Worm (Caenorhabditis elegans) whole organism, mixed stage, embryonic: Measurements from ENCODE around the gene fbxa-43.

ENCODE experiments used
- lin-13 ChIP-seq: fragments of 150-350 bp; optimal IDR thresholded peaks from 2 replicates; lab custom pipeline; 2014; ENCODE audit warnings: missing biosample characterization, missing genetic modification characterization
- mep-1 ChIP-seq: fragments of 150-350 bp; optimal IDR thresholded peaks from 2 replicates; lab custom pipeline; 2017; ENCODE audit warnings: missing biosample characterization, missing genetic modification reagents, missing genetic modification characterization, inconsistent platforms
- nhr-2 ChIP-seq: fragments of 150-350 bp; optimal IDR thresholded peaks from 2 replicates; lab custom pipeline; 2014; ENCODE audit warnings: missing biosample characterization, missing genetic modification characterization
- nhr-237 ChIP-seq: fragments of 150-350 bp; optimal IDR thresholded peaks from 2 replicates; lab custom pipeline; 2014; ENCODE audit warnings: missing biosample characterization, missing genetic modification characterization
- nhr-28 ChIP-seq: fragments of 150-350 bp; optimal IDR thresholded peaks from 2 replicates; lab custom pipeline; 2014; ENCODE audit warnings: missing biosample characterization, missing genetic modification characterization
- nhr-76 ChIP-seq: sonication (generic microtip); optimal IDR thresholded peaks from 2 replicates; lab custom pipeline; 2017; ENCODE audit warnings: missing biosample characterization, missing genetic modification characterization
- snpc-4 ChIP-seq: fragments of 150-350 bp; optimal IDR thresholded peaks from 2 replicates; lab custom pipeline; 2014; ENCODE audit warnings: missing biosample characterization, missing genetic modification characterization
- unc-62 ChIP-seq: fragments of 150-350 bp; optimal IDR thresholded peaks from 2 replicates; lab custom pipeline; 2014; ENCODE audit warnings: missing biosample characterization, missing genetic modification reagents, missing genetic modification characterization
- ztf-11 ChIP-seq: fragments of 150-350 bp; optimal IDR thresholded peaks from 2 replicates; lab custom pipeline; 2014; ENCODE audit warnings: missing biosample characterization, missing genetic modification characterization

- TF ChIP-seq nhr-28 (tag; lab: Kevin White, UChicago) (no peak), snpc-4 (tag; lab: Kevin White, UChicago) (no peak), nhr-2 (tag; lab: Kevin White, UChicago) (no peak), unc-62 (GFP tag; lab: Kevin White, UChicago) (no peak), ztf-11 (no peak), lin-13 (no peak), nhr-237 (tag; lab: Kevin White, UChicago) (no peak), nhr-76 (tag; lab: Kevin White, UChicago) (no peak), mep-1 (no peak)
Measured at ce11 chrIII:2223932-2224331, 34.8 kb downstream of the fbxa-43 start, which contains the start of gene srd-65.
